Worm (Caenorhabditis elegans) whole organism, L4/young adult: ENCODE results near the gene T23E1.3.
A peak's percentile ranks its signal among the peaks of the same experiment; 100 is the strongest.

Source experiments
- W03F9.2 ChIP-seq: fragments of 150-350 bp; optimal IDR thresholded peaks from 2 replicates; lab custom pipeline; 2014; ENCODE audit warnings: missing biosample characterization, missing genetic modification characterization
- dao-5 ChIP-seq: sonication (generic microtip); optimal IDR thresholded peaks from 2 replicates; lab custom pipeline; 2016; ENCODE audit warnings: missing genotype, missing genetic modification characterization, moderate library complexity, missing compliant biosample characterization
- him-1 ChIP-seq: sonication (generic microtip); optimal IDR thresholded peaks from 2 replicates; lab custom pipeline; 2016; ENCODE audit warnings: missing genotype, missing genetic modification reagents, missing genetic modification characterization, missing compliant biosample characterization

DNA sequence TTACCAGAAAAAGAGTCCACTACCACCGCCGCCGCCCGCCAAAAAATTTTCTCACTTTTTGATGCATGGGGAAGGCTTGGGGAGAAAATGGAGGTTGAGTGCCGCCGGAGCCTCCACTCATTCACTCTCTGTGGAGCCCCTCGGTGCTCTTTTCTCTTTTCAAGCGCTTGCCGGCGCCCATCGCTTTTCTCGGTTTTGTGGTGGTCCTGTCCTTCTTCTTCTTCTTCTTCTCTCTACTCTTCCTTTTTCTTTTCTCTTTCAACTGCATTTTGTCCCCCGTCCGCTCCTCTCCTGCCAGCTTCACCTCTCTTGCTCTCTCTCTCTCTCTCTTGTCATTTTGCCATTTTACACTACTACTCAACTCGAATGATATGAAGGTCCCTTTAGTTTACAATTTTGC, 17.9 kb downstream of the T23E1.3 start:
- TF ChIP-seq W03F9.2 = no peak
- peak; percentile 15 for TF ChIP-seq him-1
- no peak for TF ChIP-seq dao-5
